Worm (Caenorhabditis elegans) whole organism, L4/young adult: Measurements from ENCODE around the gene ctsa-4.1.

Experiments
- W03F9.2 ChIP-seq: fragments of 150-350 bp; optimal IDR thresholded peaks from 2 replicates; lab custom pipeline; 2014; ENCODE audit warnings: missing biosample characterization, missing genetic modification characterization
- dao-5 ChIP-seq: sonication (generic microtip); optimal IDR thresholded peaks from 2 replicates; lab custom pipeline; 2016; ENCODE audit warnings: missing genotype, missing genetic modification characterization, moderate library complexity, missing compliant biosample characterization
- him-1 ChIP-seq: sonication (generic microtip); optimal IDR thresholded peaks from 2 replicates; lab custom pipeline; 2016; ENCODE audit warnings: missing genotype, missing genetic modification reagents, missing genetic modification characterization, missing compliant biosample characterization

DNA sequence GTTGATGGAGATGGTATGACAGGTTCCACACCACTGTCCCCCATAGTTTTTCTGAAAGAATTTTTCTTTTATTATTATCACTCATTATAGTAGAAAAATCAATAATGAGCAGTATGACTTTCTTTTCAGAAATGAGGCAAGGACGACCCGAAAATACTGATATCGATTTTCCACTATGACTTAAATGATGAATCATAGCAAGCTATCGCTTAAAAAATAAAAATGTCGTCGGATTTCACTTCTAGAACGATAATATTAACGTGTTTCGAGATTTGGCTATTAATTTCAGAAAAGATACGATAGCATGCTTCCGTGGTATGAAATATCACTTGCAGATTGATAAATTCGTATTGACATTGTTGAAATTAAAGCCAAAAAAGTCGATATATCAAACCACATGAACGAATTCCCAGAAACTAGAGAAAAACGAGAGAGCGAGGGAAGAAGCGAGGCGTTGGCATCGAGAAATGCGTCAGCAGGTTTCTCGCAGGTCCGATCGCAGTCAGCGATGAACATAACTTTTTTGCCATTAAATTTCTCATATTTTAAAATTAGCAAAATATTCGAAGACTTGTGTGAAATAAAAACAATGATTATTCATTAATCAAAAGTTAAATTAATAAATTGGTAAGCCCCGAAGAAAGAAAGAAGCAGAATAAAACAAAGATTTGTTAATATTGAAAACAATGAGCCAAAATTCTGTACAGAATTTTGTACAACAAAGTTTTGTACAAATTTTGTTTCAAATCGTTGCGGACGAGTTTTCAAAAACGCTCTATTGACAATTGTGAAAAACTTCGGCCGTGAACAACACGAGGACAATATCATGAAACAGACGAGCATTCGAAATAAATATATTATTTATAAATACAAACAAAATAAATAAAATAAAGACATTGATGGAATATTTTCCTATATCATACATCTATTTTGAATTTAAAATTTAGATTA, 11.1 kb upstream of the ctsa-4.1 start, which contains the start of gene C32D5.11:
- TF ChIP-seq him-1 (tag; lab: Kevin White, UChicago) (no peak), dao-5 (tag; lab: Kevin White, UChicago) (no peak), W03F9.2 (peak; percentile 73)
